Fruit fly (Drosophila melanogaster) whole organism, embryonic: ENCODE results near the gene CG31041.

Experiments
- ATbp ChIP-seq: fragments of 200-800 bp; sonication (Bioruptor generic); optimal IDR thresholded peaks from 2 replicates; lab custom pipeline; 2017; ENCODE audit warnings: missing biosample characterization, mild to moderate bottlenecking, missing genetic modification characterization, missing genetic modification reagents
- Aef1 ChIP-seq: fragments of 200-800 bp; sonication (Bioruptor generic); IDR thresholded peaks from 3 replicates; pipeline ENCODE4 v1.3.6; 2022; ENCODE audit warnings: missing biosample characterization, missing genetic modification characterization
- CG1024 ChIP-seq: fragments of 200-800 bp; sonication (Bioruptor generic); IDR thresholded peaks from 2 replicates; pipeline ENCODE4 v1.3.6; 2022; ENCODE audit warnings: missing biosample characterization, missing genetic modification characterization
- CG10431 ChIP-seq: fragments of 200-800 bp; sonication (Bioruptor generic); optimal IDR thresholded peaks from 3 replicates; lab custom pipeline; 2018; ENCODE audit warnings: missing biosample characterization, mild to moderate bottlenecking, missing genetic modification characterization
- CG11398 ChIP-seq: fragments of 200-800 bp; sonication (Bioruptor generic); optimal IDR thresholded peaks from 2 replicates; lab custom pipeline; 2016; ENCODE audit warnings: missing biosample characterization, missing genetic modification characterization
- CG12155 ChIP-seq: fragments of 200-800 bp; sonication (Bioruptor generic); optimal IDR thresholded peaks from 3 replicates; lab custom pipeline; 2016; ENCODE audit warnings: missing biosample characterization, missing genetic modification characterization
- CG14441 ChIP-seq: fragments of 200-800 bp; sonication (Bioruptor generic); IDR thresholded peaks from 2 replicates; pipeline ENCODE4 v1.3.6; 2022; ENCODE audit warnings: missing biosample characterization, missing genetic modification characterization
- CG1529 ChIP-seq: fragments of 200-800 bp; sonication (Bioruptor generic); optimal IDR thresholded peaks from 3 replicates; lab custom pipeline; 2018; ENCODE audit warnings: missing biosample characterization, missing genetic modification characterization
- CG15601 ChIP-seq: fragments of 200-800 bp; sonication (Bioruptor generic); optimal IDR thresholded peaks from 3 replicates; lab custom pipeline; 2019; ENCODE audit warnings: missing biosample characterization, mild to moderate bottlenecking, missing genetic modification characterization, moderate library complexity
- CG15696 ChIP-seq: fragments of 200-800 bp; sonication (Bioruptor generic); optimal IDR thresholded peaks from 2 replicates; lab custom pipeline; 2019; ENCODE audit warnings: missing biosample characterization, mild to moderate bottlenecking, missing genetic modification characterization, moderate library complexity
- CG17361 ChIP-seq: fragments of 200-800 bp; sonication (Bioruptor generic); IDR thresholded peaks from 3 replicates; pipeline ENCODE4 v1.3.6; 2022; ENCODE audit warnings: missing biosample characterization, missing genetic modification characterization
- CG17568 ChIP-seq: fragments of 200-800 bp; sonication (Bioruptor generic); optimal IDR thresholded peaks from 2 replicates; lab custom pipeline; 2018; ENCODE audit warnings: missing biosample characterization, mild to moderate bottlenecking, missing genetic modification characterization, moderate library complexity
- CG18476 ChIP-seq: fragments of 200-800 bp; sonication (Bioruptor generic); optimal IDR thresholded peaks from 2 replicates; lab custom pipeline; 2016; ENCODE audit warnings: missing biosample characterization, mild to moderate bottlenecking, missing genetic modification characterization
- CG2116 ChIP-seq: fragments of 200-800 bp; sonication (Bioruptor generic); optimal IDR thresholded peaks from 3 replicates; lab custom pipeline; 2018; ENCODE audit warnings: missing biosample characterization, mild to moderate bottlenecking, missing genetic modification characterization
- CG2120 ChIP-seq: fragments of 200-800 bp; sonication (Bioruptor generic); optimal IDR thresholded peaks from 3 replicates; lab custom pipeline; 2016; ENCODE audit warnings: missing biosample characterization, missing genetic modification characterization
- CG2202 ChIP-seq: fragments of 200-800 bp; sonication (Bioruptor generic); optimal IDR thresholded peaks from 2 replicates; lab custom pipeline; 2018; ENCODE audit warnings: missing biosample characterization, mild to moderate bottlenecking, missing genetic modification characterization
- CG2712 ChIP-seq: fragments of 200-800 bp; optimal IDR thresholded peaks from 3 replicates; lab custom pipeline; 2019; ENCODE audit warnings: missing biosample characterization, mild to moderate bottlenecking, missing genetic modification characterization, moderate library complexity
- CG3995 ChIP-seq: fragments of 200-800 bp; sonication (Bioruptor generic); optimal IDR thresholded peaks from 3 replicates; lab custom pipeline; 2016; ENCODE audit warnings: missing biosample characterization, missing genetic modification characterization
- CG4282 ChIP-seq: fragments of 200-800 bp; sonication (Bioruptor generic); optimal IDR thresholded peaks from 2 replicates; lab custom pipeline; 2016; ENCODE audit warnings: missing biosample characterization, missing genetic modification characterization
- CG5245 ChIP-seq: fragments of 200-800 bp; sonication (Bioruptor generic); optimal IDR thresholded peaks from 3 replicates; lab custom pipeline; 2016; ENCODE audit warnings: missing biosample characterization, missing genetic modification characterization
- CG8388 ChIP-seq: fragments of 200-800 bp; sonication (Bioruptor generic); optimal IDR thresholded peaks from 2 replicates; lab custom pipeline; 2019; ENCODE audit warnings: missing biosample characterization, mild to moderate bottlenecking, missing genetic modification characterization, moderate library complexity
- CG9817 ChIP-seq: fragments of 200-800 bp; sonication (Bioruptor generic); optimal IDR thresholded peaks from 2 replicates; lab custom pipeline; 2018; ENCODE audit warnings: missing biosample characterization, mild to moderate bottlenecking, missing genetic modification characterization, moderate library complexity
- D19A ChIP-seq: fragments of 200-800 bp; optimal IDR thresholded peaks from 3 replicates; lab custom pipeline; 2019; ENCODE audit warnings: missing biosample characterization, mild to moderate bottlenecking, missing genetic modification characterization, moderate library complexity
- D19B ChIP-seq: fragments of 200-800 bp; sonication (Bioruptor generic); optimal IDR thresholded peaks from 2 replicates; lab custom pipeline; 2017; ENCODE audit warnings: missing biosample characterization, mild to moderate bottlenecking, missing genetic modification characterization
- Deaf1 ChIP-seq: fragments of 200-800 bp; optimal IDR thresholded peaks from 3 replicates; lab custom pipeline; 2019; ENCODE audit warnings: missing biosample characterization, mild to moderate bottlenecking, missing genetic modification characterization, moderate library complexity
- Dip2 ChIP-seq: fragments of 200-800 bp; sonication (Bioruptor generic); IDR thresholded peaks from 2 replicates; pipeline ENCODE4 v1.3.6; 2022; ENCODE audit warnings: missing biosample characterization, missing genetic modification characterization
- HLHmδ ChIP-seq: fragments of 200-800 bp; sonication (Bioruptor generic); optimal IDR thresholded peaks from 2 replicates; lab custom pipeline; 2018; ENCODE audit warnings: missing biosample characterization, mild to moderate bottlenecking, missing genetic modification characterization, moderate library complexity
- Lhr ChIP-seq: fragments of 200-800 bp; sonication (Bioruptor generic); optimal IDR thresholded peaks from 3 replicates; lab custom pipeline; 2017; ENCODE audit warnings: mild to moderate bottlenecking, missing biosample characterization, missing genetic modification reagents, missing genetic modification characterization
- Med ChIP-seq: fragments of 200-800 bp; sonication (Bioruptor generic); peaks from one replicate; lab custom pipeline; 2016; ENCODE audit warnings: missing biosample characterization, missing genetic modification characterization, mild to moderate bottlenecking, inconsistent platforms, moderate library complexity
- Optix ChIP-seq: fragments of 200-800 bp; sonication (Bioruptor generic); IDR thresholded peaks from 3 replicates; pipeline ENCODE4 v1.3.6; 2022; ENCODE audit warnings: missing biosample characterization, missing genetic modification characterization
- Ptx1 ChIP-seq: fragments of 200-800 bp; sonication (Bioruptor generic); IDR thresholded peaks from 2 replicates; pipeline ENCODE4 v1.3.6; 2022; ENCODE audit warnings: missing biosample characterization, missing genetic modification characterization
- Rfx ChIP-seq: fragments of 200-800 bp; sonication (Bioruptor generic); IDR thresholded peaks from 2 replicates; pipeline ENCODE4 v1.3.6; 2022; ENCODE audit warnings: missing biosample characterization, missing genetic modification characterization
- Rx ChIP-seq: fragments of 200-800 bp; sonication (Bioruptor generic); IDR thresholded peaks from 2 replicates; pipeline ENCODE4 v1.3.6; 2022; ENCODE audit warnings: missing biosample characterization, missing genetic modification characterization
- aop ChIP-seq: fragments of 200-800 bp; sonication (Bioruptor generic); IDR thresholded peaks from 2 replicates; pipeline ENCODE4 v1.3.6; 2022; ENCODE audit warnings: missing biosample characterization, missing genetic modification characterization
- bab2 ChIP-seq: fragments of 200-800 bp; sonication (Bioruptor generic); optimal IDR thresholded peaks from 2 replicates; lab custom pipeline; 2016; ENCODE audit warnings: missing biosample characterization, missing genetic modification characterization
- danr ChIP-seq: fragments of 200-800 bp; sonication (Bioruptor generic); IDR thresholded peaks from 2 replicates; pipeline ENCODE4 v1.3.6; 2022; ENCODE audit warnings: missing biosample characterization, missing genetic modification characterization
- ems ChIP-seq: fragments of 200-800 bp; sonication (Bioruptor generic); optimal IDR thresholded peaks from 3 replicates; lab custom pipeline; 2016; ENCODE audit warnings: missing biosample characterization, missing genetic modification characterization
- esg ChIP-seq: fragments of 200-800 bp; sonication (Bioruptor generic); conservative IDR thresholded peaks from 2 replicates; pipeline ENCODE4 v1.3.6; 2022; ENCODE audit warnings: missing biosample characterization, missing genetic modification characterization
- ftz-f1 ChIP-seq: fragments of 200-800 bp; sonication (Bioruptor generic); optimal IDR thresholded peaks from 2 replicates; lab custom pipeline; 2016; ENCODE audit warnings: missing biosample characterization, missing genetic modification characterization
- lov ChIP-seq, 2 experiments: fragments of 200-800 bp in 1 of 2; fragments of >200 bp in 1 of 2; sonication (Bioruptor generic) in 1 of 2; IDR thresholded peaks in 1 of 2; optimal IDR thresholded peaks in 1 of 2; 2 replicates in 1 of 2; 3 replicates in 1 of 2; pipeline versions ENCODE4 v1.3.6 to Lab custom; 2017 to 2022; ENCODE audit warnings: missing biosample characterization in 1 of 2, missing genetic modification characterization in 1 of 2
- nerfin-2 ChIP-seq: fragments of 200-800 bp; sonication (Bioruptor generic); IDR thresholded peaks from 2 replicates; pipeline ENCODE4 v1.3.6; 2022; ENCODE audit warnings: missing biosample characterization, missing genetic modification characterization; ENCODE audit not compliant: partially characterized antibody
- p53 ChIP-seq: fragments of 200-800 bp; sonication (Bioruptor generic); optimal IDR thresholded peaks from 2 replicates; lab custom pipeline; 2016; ENCODE audit warnings: missing biosample characterization, missing genetic modification characterization
- ro ChIP-seq: fragments of 200-800 bp; sonication (Bioruptor generic); IDR thresholded peaks from 2 replicates; pipeline ENCODE4 v1.3.6; 2022; ENCODE audit warnings: missing biosample characterization, missing genetic modification characterization
- schlank ChIP-seq: fragments of 200-800 bp; sonication (Bioruptor generic); optimal IDR thresholded peaks from 2 replicates; lab custom pipeline; 2018; ENCODE audit warnings: missing biosample characterization, mild to moderate bottlenecking, missing genetic modification characterization
- sens ChIP-seq: fragments of 200-800 bp; sonication (Bioruptor generic); peaks from one replicate; lab custom pipeline; 2016; ENCODE audit warnings: missing biosample characterization, missing genetic modification characterization
- seq ChIP-seq: fragments of 200-800 bp; sonication (Bioruptor generic); IDR thresholded peaks from 2 replicates; pipeline ENCODE4 v1.3.6; 2022; ENCODE audit warnings: missing biosample characterization, missing genetic modification characterization
- tin ChIP-seq: fragments of 200-800 bp; sonication (Bioruptor generic); optimal IDR thresholded peaks from 3 replicates; lab custom pipeline; 2016; ENCODE audit warnings: missing biosample characterization, missing genetic modification characterization
- tio ChIP-seq: fragments of 200-800 bp; sonication (Bioruptor generic); optimal IDR thresholded peaks from 2 replicates; lab custom pipeline; 2017; ENCODE audit warnings: missing biosample characterization, missing genetic modification characterization, inconsistent platforms
- trem ChIP-seq: fragments of 200-800 bp; optimal IDR thresholded peaks from 3 replicates; lab custom pipeline; 2019; ENCODE audit warnings: missing biosample characterization, mild to moderate bottlenecking, missing genetic modification characterization, moderate library complexity
- vvl ChIP-seq: fragments of 200-800 bp; sonication (Bioruptor generic); IDR thresholded peaks from 2 replicates; pipeline ENCODE4 v1.3.6; 2022; ENCODE audit warnings: missing biosample characterization, missing genetic modification characterization

The CG31041 gene

DNA sequence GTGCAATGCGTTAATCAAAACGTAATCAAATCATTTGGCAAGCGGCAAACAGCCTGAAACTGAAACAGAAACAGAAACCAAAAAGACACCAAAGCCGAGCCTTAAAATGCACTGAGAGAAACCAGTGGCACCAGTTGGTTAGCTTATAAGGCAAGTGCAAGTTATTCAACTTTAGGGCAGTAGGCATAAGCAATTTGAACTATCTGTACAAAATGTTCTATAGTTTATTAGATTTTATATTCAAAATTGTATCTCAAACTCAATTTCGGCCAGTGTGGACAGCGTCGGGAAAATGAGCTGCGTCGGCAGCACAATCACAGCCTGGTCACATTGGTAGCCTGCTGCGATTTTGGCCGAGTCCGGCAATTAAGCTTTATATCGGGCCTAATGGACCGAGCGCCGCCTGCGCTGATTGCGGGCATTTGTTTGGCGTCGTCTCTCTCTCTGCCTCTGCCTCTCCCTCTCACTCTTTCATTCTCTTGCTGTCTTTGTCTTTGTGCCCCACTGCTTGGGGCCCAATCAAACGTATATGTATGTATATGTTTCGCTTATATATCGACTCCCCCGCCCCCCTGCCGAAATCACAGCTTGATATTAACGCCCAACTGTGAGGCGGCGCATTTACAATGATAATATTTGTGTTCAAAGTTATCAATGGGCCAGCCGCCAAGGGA, 23.6 kb downstream of the CG31041 start (continued):
- no peak for TF ChIP-seq schlank (tag; lab: Kevin White, UChicago)
- TF ChIP-seq aop, result 0 out of 2 replicates have a peak, but pooled peaks have one; percentile 21
- TF ChIP-seq ATbp, result peak; percentile 45
- no peak for TF ChIP-seq CG3995
- TF ChIP-seq CG17568 (GFP tag; lab: Kevin White, UChicago), result peak; percentile 5
- peak; percentile 34 for TF ChIP-seq CG15601 (tag; lab: Kevin White, UChicago)
- no peak for TF ChIP-seq HLHmδ
- TF ChIP-seq Rx (GFP tag; lab: Robert Waterston, UW), result peak; percentile 42; the same call in 1 of the 2 replicates
- TF ChIP-seq CG8388, result peak; percentile 63
- peak; percentile 24 for TF ChIP-seq CG2116 (GFP tag; lab: Kevin White, UChicago)
- peak; percentile 95 for TF ChIP-seq sens (GFP tag; lab: Kevin White, UChicago)
- peak; percentile 34 for TF ChIP-seq CG2120 (GFP tag; lab: Kevin White, UChicago)
- no peak for TF ChIP-seq Deaf1 (tag; lab: Kevin White, UChicago)
- peak; percentile 81 for TF ChIP-seq CG2712 (tag; lab: Kevin White, UChicago)
- peak; percentile 94 for TF ChIP-seq Med (GFP tag; lab: Kevin White, UChicago)
- TF ChIP-seq CG18476 (GFP tag; lab: Kevin White, UChicago), result peak; percentile 46
- peak; percentile 88 for TF ChIP-seq Optix
- TF ChIP-seq ems, result peak; percentile 34
- TF ChIP-seq trem (tag; lab: Kevin White, UChicago), result peak; percentile 46
- peak; percentile 58 for TF ChIP-seq bab2 (GFP tag; lab: Kevin White, UChicago)
- TF ChIP-seq seq (GFP tag; lab: Robert Waterston, UW), result peak; percentile 52
- TF ChIP-seq p53, result no peak
- peak; percentile 58 for TF ChIP-seq CG1024 (GFP tag; lab: Robert Waterston, UW)
- peak; percentile 38 for TF ChIP-seq CG12155 (GFP tag; lab: Kevin White, UChicago)
- no peak for TF ChIP-seq ftz-f1
- TF ChIP-seq D19B (GFP tag; lab: Kevin White, UChicago), result no peak
- TF ChIP-seq ro (GFP tag; lab: Robert Waterston, UW), result peak; percentile 31; the same call in 1 of the 2 replicates
- peak; percentile 33 for TF ChIP-seq CG2202 (tag; lab: Kevin White, UChicago)
- TF ChIP-seq lov (optimal IDR thresholded peaks at IDR 0.05; lab: Kevin White, UChicago), result no peak
- TF ChIP-seq lov (GFP tag; IDR thresholded peaks at IDR 0.05; lab: Robert Waterston, UW), result peak; percentile 63; the same call in 2 of the 3 replicates
- no peak for TF ChIP-seq nerfin-2 (GFP tag; lab: Robert Waterston, UW)
- TF ChIP-seq Rfx (GFP tag; lab: Robert Waterston, UW), result 0 out of 2 replicates have a peak, but pooled peaks have one; percentile 18
- no peak for TF ChIP-seq CG10431 (GFP tag; lab: Kevin White, UChicago)
- peak; percentile 56 for TF ChIP-seq CG1529
- TF ChIP-seq CG14441, result peak; percentile 57
- peak; percentile 45 for TF ChIP-seq Lhr (GFP tag; lab: Kevin White, UChicago)
- TF ChIP-seq D19A (tag; lab: Kevin White, UChicago), result peak; percentile 45
- TF ChIP-seq CG9817 (tag; lab: Kevin White, UChicago), result peak; percentile 40
- no peak for TF ChIP-seq CG11398 (GFP tag; lab: Kevin White, UChicago)
- TF ChIP-seq vvl, result peak; percentile 80
- peak; percentile 50 for TF ChIP-seq tio (GFP tag; lab: Kevin White, UChicago)
- TF ChIP-seq danr (GFP tag; lab: Robert Waterston, UW), result 0 out of 2 replicates have a peak, but pooled peaks have one; percentile 29
- TF ChIP-seq Aef1 (GFP tag; lab: Robert Waterston, UW), result peak; percentile 44; the same call in 1 of the 3 replicates
- peak; percentile 69 for TF ChIP-seq CG15696 (tag; lab: Kevin White, UChicago)
- TF ChIP-seq Ptx1, result peak; percentile 61
- TF ChIP-seq CG17361 (GFP tag; lab: Robert Waterston, UW), result peak; percentile 61
- peak; percentile 62 for TF ChIP-seq tin (GFP tag; lab: Kevin White, UChicago)
- peak; percentile 56 for TF ChIP-seq CG5245
- no peak for TF ChIP-seq Dip2 (GFP tag; lab: Robert Waterston, UW)
- no peak for TF ChIP-seq CG4282
- TF ChIP-seq esg (GFP tag; lab: Robert Waterston, UW), result peak; percentile 73
